Fruit fly (Drosophila melanogaster) whole organism, pupa: ENCODE data around the gene snsl.

Source experiments
- CG10348 ChIP-seq: fragments of 200-800 bp; sonication (Bioruptor generic); IDR thresholded peaks from 2 replicates; pipeline ENCODE4 v1.3.6; 2022; ENCODE audit warnings: missing biosample characterization, missing genetic modification characterization
- CG12605 ChIP-seq: fragments of 200-800 bp; sonication (Bioruptor generic); IDR thresholded peaks from 2 replicates; pipeline ENCODE4 v1.3.6; 2022; ENCODE audit warnings: missing biosample characterization, missing genetic modification characterization
- CG13204 ChIP-seq: fragments of 200-800 bp; sonication (Bioruptor generic); optimal IDR thresholded peaks from 2 replicates; lab custom pipeline; 2018; ENCODE audit warnings: missing biosample characterization, mild to moderate bottlenecking, missing genetic modification characterization, moderate library complexity
- CG14655 ChIP-seq: fragments of 200-800 bp; sonication (Bioruptor generic); optimal IDR thresholded peaks from 3 replicates; lab custom pipeline; 2017; ENCODE audit warnings: mild to moderate bottlenecking, missing biosample characterization, missing genetic modification reagents, missing genetic modification characterization
- CG15710 ChIP-seq: fragments of 200-800 bp; sonication (Bioruptor generic); optimal IDR thresholded peaks from 2 replicates; lab custom pipeline; 2018; ENCODE audit warnings: missing biosample characterization, mild to moderate bottlenecking, missing genetic modification characterization, moderate library complexity
- CG17806 ChIP-seq: fragments of 200-800 bp; sonication (Bioruptor generic); optimal IDR thresholded peaks from 2 replicates; lab custom pipeline; 2018; ENCODE audit warnings: missing biosample characterization, mild to moderate bottlenecking, missing genetic modification characterization, moderate library complexity
- CG32121 ChIP-seq: fragments of 200-800 bp; sonication (Bioruptor generic); IDR thresholded peaks from 2 replicates; pipeline ENCODE4 v1.3.6; 2022; ENCODE audit warnings: missing biosample characterization, missing genetic modification characterization
- CG34367 ChIP-seq: fragments of 200-800 bp; sonication (Bioruptor generic); optimal IDR thresholded peaks from 2 replicates; lab custom pipeline; 2018; ENCODE audit warnings: missing biosample characterization, mild to moderate bottlenecking, missing genetic modification characterization
- CG4496 ChIP-seq: fragments of 200-800 bp; sonication (Bioruptor generic); IDR thresholded peaks from 3 replicates; pipeline ENCODE4 v1.3.6; 2022; ENCODE audit warnings: missing biosample characterization, missing genetic modification characterization
- CG8159 ChIP-seq: fragments of 200-800 bp; sonication (Bioruptor generic); optimal IDR thresholded peaks from 3 replicates; lab custom pipeline; 2018; ENCODE audit warnings: missing biosample characterization, mild to moderate bottlenecking, missing genetic modification characterization, moderate library complexity
- CG8301 ChIP-seq: fragments of 200-800 bp; sonication (Bioruptor generic); optimal IDR thresholded peaks from 2 replicates; lab custom pipeline; 2018; ENCODE audit warnings: missing biosample characterization, mild to moderate bottlenecking, missing genetic modification characterization
- CG9948 ChIP-seq: fragments of 200-800 bp; sonication (Bioruptor generic); optimal IDR thresholded peaks from 2 replicates; lab custom pipeline; 2018; ENCODE audit warnings: missing biosample characterization, mild to moderate bottlenecking, missing genetic modification characterization, moderate library complexity
- D1 ChIP-seq: fragments of 200-800 bp; sonication (Bioruptor generic); optimal IDR thresholded peaks from 2 replicates; lab custom pipeline; 2018; ENCODE audit warnings: missing biosample characterization, mild to moderate bottlenecking, missing genetic modification characterization, moderate library complexity
- EcR ChIP-seq: fragments of 200-800 bp; sonication (Bioruptor generic); optimal IDR thresholded peaks from 3 replicates; lab custom pipeline; 2019; ENCODE audit warnings: missing biosample characterization, missing genetic modification characterization, mild to moderate bottlenecking, moderate library complexity, missing genetic modification reagents
- Ets98B ChIP-seq: fragments of 200-800 bp; sonication (Bioruptor generic); IDR thresholded peaks from 2 replicates; pipeline ENCODE4 v1.3.6; 2022; ENCODE audit warnings: missing biosample characterization, missing genetic modification characterization
- Pif1A ChIP-seq: fragments of 200-800 bp; sonication (Bioruptor generic); optimal IDR thresholded peaks from 3 replicates; lab custom pipeline; 2016; ENCODE audit warnings: missing biosample characterization, missing genetic modification characterization
- Pif1B ChIP-seq: fragments of 200-800 bp; sonication (Bioruptor generic); optimal IDR thresholded peaks from 3 replicates; lab custom pipeline; 2016; ENCODE audit warnings: missing biosample characterization, missing genetic modification characterization
- Snoo ChIP-seq: fragments of 200-800 bp; sonication (Bioruptor generic); optimal IDR thresholded peaks from 3 replicates; lab custom pipeline; 2017; ENCODE audit warnings: missing biosample characterization, mild to moderate bottlenecking, missing genetic modification characterization, inconsistent platforms
- fd96Ca ChIP-seq: fragments of 200-800 bp; sonication (Bioruptor generic); IDR thresholded peaks from 3 replicates; pipeline ENCODE4 v1.3.6; 2022; ENCODE audit warnings: missing biosample characterization, missing genetic modification characterization
- gl ChIP-seq: fragments of 200-800 bp; sonication (Bioruptor generic); optimal IDR thresholded peaks from 2 replicates; lab custom pipeline; 2018; ENCODE audit warnings: missing biosample characterization, mild to moderate bottlenecking, missing genetic modification characterization
- rn ChIP-seq: fragments of 200-800 bp; sonication (Bioruptor generic); IDR thresholded peaks from 2 replicates; pipeline ENCODE4 v1.3.6; 2022; ENCODE audit warnings: missing biosample characterization, missing genetic modification characterization

snsl gene

dm6 chr2L:4945300-4945699 is 38.7 kb upstream of the snsl start, which contains the start of the genes mRpL24 and betaggt-I:
Gene mRpL24 (minus strand): TSS chr2L:4945361.
Gene betaggt-I (plus strand): TSS chr2L:4945579.
- TF ChIP-seq CG14655 (peak; percentile 98), CG15710 (peak; percentile 99), fd96Ca (GFP tag; lab: Robert Waterston, UW) (peak; percentile 93), CG8159 (tag; lab: Kevin White, UChicago) (peak; percentile 97), CG4496 (GFP tag; lab: Robert Waterston, UW) (peak; percentile 99), CG17806 (peak; percentile 97), D1 (peak; percentile 90), Pif1B (GFP tag; lab: Kevin White, UChicago) (peak; percentile 91), CG34367 (tag; lab: Kevin White, UChicago) (peak; percentile 97), Ets98B (peak; percentile 97), CG8301 (tag; lab: Kevin White, UChicago) (peak; percentile 97), rn (GFP tag; lab: Robert Waterston, UW) (peak; percentile 97), CG32121 (GFP tag; lab: Robert Waterston, UW) (peak; percentile 97), EcR (GFP tag; lab: Kevin White, UChicago) (no peak), CG10348 (peak; percentile 90), CG12605 (GFP tag; lab: Robert Waterston, UW) (peak; percentile 98), Snoo (tag; lab: Kevin White, UChicago) (peak; percentile 96), CG9948 (tag; lab: Kevin White, UChicago) (peak; percentile 95), Pif1A (GFP tag; lab: Kevin White, UChicago) (peak; percentile 93), gl (tag; lab: Kevin White, UChicago) (peak; percentile 89), CG13204 (GFP tag; lab: Kevin White, UChicago) (no peak)
- TF ChIP-seq, all 21 proteins: peak for 19

DNA sequence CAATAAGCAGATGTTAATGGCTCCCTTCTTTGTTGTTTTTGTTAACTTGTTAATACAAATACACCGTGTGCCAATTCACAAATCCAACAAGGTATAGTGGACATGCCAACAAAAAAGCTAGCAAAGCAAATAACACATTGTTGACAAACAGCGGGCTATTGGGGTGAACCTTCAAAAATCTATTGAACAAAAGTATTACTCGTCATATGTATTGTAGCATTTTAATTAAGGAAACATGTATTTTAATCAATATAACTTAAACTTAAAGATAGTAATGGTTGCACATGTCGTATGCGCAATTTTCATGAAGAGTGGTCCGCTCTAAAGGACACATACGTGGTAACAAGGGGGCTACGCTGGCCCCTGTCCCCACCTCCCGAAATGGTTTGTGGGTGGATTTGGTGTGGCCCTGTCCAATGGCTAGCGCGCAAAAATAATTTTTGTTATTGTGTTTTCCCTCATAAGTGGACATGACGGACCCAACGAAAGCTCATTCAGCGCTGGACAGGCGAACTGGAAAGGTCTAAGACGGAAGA is 35.8 kb upstream of the snsl start, which contains the start of gene synr:
Gene synr (plus strand): TSS at position 486 of the 536 bp plus-strand sequence.
- TF ChIP-seq CG15710 (no peak), Ets98B (no peak), Pif1B (GFP tag; lab: Kevin White, UChicago) (no peak), rn (GFP tag; lab: Robert Waterston, UW) (no peak), CG8159 (tag; lab: Kevin White, UChicago) (peak; percentile 24)

- TF ChIP-seq CG8301 (tag; lab: Kevin White, UChicago) (no peak), CG15710 (no peak), CG17806 (no peak), fd96Ca (GFP tag; lab: Robert Waterston, UW) (no peak)
Observed at dm6 chr2L:4937060-4937459, 30.5 kb upstream of the snsl start, which contains the start of gene Sgs1. Gene Sgs1 (plus strand): TSS chr2L:4937409.

DNA sequence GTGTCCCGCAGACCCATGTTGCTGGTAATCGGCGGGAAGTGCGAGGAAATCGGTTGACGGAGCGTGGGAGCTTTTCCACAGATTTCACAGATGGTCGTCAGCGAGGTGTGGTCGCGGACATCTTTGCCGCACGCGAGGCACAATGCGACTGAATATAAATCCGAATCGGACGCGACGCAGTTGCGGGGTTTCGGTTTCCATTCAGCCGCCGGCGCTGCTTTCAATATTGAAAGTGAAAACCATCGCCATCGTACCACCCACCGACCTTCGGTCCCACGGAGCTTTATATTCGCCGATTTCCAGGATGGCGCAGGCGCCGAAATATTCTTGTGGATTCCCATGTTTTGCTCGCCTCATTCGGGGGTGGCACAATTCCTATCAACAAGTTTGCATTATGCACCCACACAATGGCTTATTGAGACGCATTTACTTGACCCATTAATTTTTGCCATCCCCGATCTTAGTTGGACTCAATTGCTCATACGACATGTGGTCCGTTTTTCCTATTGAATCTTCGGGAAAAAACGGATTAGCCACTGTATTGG is 29.8 kb upstream of the snsl start, which contains the start of gene hoe2:
Gene hoe2 (minus strand): TSS at position 126 of the 545 bp plus-strand sequence.
- TF ChIP-seq CG12605 (GFP tag; lab: Robert Waterston, UW) (peak; percentile 60; the same call in 1 of the 2 replicates), CG32121 (GFP tag; lab: Robert Waterston, UW) (no peak)

DNA sequence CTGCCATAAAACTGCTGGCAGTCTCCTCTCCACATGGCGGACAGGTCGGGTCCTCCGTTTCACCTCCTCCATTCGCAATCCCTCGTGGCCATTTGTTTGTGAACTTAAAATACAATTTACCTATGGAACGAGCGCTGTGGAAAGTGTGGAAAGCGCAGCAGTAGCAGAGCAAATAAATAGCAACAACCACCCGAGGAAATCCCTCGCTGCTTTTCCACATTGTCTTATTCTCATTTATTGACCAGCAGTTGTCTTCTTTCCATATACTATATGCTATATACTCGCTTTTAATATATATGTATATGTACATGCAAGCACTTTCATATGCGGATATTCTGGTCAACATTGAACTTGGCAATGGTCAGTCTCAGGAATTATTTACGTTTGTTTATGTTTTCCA is 25.7 kb upstream of the snsl start, which contains the start of gene hoe1:
Gene hoe1 (minus strand): TSS at position 101 of the 400 bp plus-strand sequence.
- TF ChIP-seq Pif1B (GFP tag; lab: Kevin White, UChicago), result no peak

- TF ChIP-seq CG32121 (GFP tag; lab: Robert Waterston, UW) (peak; percentile 31; the same call in 1 of the 2 replicates), fd96Ca (GFP tag; lab: Robert Waterston, UW) (no peak), Ets98B (peak; percentile 54; the same call in 1 of the 2 replicates), CG14655 (peak; percentile 14), CG13204 (GFP tag; lab: Kevin White, UChicago) (no peak), CG12605 (GFP tag; lab: Robert Waterston, UW) (peak; percentile 57; the same call in 1 of the 2 replicates), CG4496 (GFP tag; lab: Robert Waterston, UW) (peak; percentile 35; the same call in 2 of the 3 replicates), CG9948 (tag; lab: Kevin White, UChicago) (no peak)
Observed at dm6 chr2L:4930541-4930940, 24.0 kb upstream of the snsl start.

- TF ChIP-seq CG14655, result no peak
- TF ChIP-seq EcR (GFP tag; lab: Kevin White, UChicago), result no peak
- peak; percentile 28; the same call in 1 of the 2 replicates for TF ChIP-seq CG12605 (GFP tag; lab: Robert Waterston, UW)
- peak; percentile 55; the same call in 2 of the 3 replicates for TF ChIP-seq CG4496 (GFP tag; lab: Robert Waterston, UW)
Observed at dm6 chr2L:4928340-4928739, 21.8 kb upstream of the snsl start.
